Worm (Caenorhabditis elegans): ENCODE measurements around the gene F09G8.5.

DNA sequence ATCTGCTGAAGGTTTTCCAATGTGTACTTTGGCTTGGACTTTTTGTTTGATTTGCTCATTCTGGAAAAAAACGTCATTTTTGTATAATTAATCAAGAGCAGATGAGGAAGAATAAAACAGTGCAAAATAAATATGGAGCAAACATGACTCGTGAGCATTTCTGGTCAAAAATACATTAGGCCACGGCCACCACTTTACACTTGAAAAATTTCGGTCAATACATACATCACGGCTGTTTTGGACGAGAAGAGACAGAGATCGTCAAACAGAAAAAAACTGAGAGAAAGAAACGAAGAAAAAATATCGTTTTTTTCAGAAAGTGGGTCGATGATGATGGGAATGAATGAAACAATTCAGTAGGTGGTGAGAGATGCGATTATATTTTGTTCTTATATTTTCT, 13.5 kb downstream of the F09G8.5 start, which contains the start of the genes F09G8.7 and crn-7:
- TF ChIP-seq lsy-27 (tag; optimal IDR thresholded peaks at IDR 0.05; ENCODE audit: borderline replicate concordance, insufficient read depth): no peak
- no peak for TF ChIP-seq madf-3 (GFP tag; IDR thresholded peaks at IDR 0.05)
- TF ChIP-seq sea-2 (GFP tag; IDR thresholded peaks at IDR 0.05): no peak
- no peak for TF ChIP-seq die-1 (tag; optimal IDR thresholded peaks at IDR 0.05)
- no peak for TF ChIP-seq snpc-4 (GFP tag; optimal IDR thresholded peaks at IDR 0.05)
- no peak for TF ChIP-seq snpc-4 (tag; optimal IDR thresholded peaks at IDR 0.05)
- no peak for TF ChIP-seq ama-1 (optimal IDR thresholded peaks at IDR 0.05)
- TF ChIP-seq ama-1 (GFP tag; optimal IDR thresholded peaks at IDR 0.05): no peak
- no peak for TF ChIP-seq T26A5.8 (tag; optimal IDR thresholded peaks at IDR 0.05)
- TF ChIP-seq ztf-22 (GFP tag; optimal IDR thresholded peaks at IDR 0.05): no peak
- no peak for TF ChIP-seq F33H1.4 (GFP tag; IDR thresholded peaks at IDR 0.05)
